Fruit fly (Drosophila melanogaster) S2 (cell line): Measurements from ENCODE around the gene Hexo2.

Source experiments
- CG8478 ChIP-seq: fragments of >200 bp; optimal IDR thresholded peaks from 2 replicates; lab custom pipeline; 2018
- CTCF ChIP-seq, 2 experiments: fragments of >200 bp; optimal IDR thresholded peaks; 2 replicates each; lab custom pipeline; 2018

Gene Hexo2

DNA sequence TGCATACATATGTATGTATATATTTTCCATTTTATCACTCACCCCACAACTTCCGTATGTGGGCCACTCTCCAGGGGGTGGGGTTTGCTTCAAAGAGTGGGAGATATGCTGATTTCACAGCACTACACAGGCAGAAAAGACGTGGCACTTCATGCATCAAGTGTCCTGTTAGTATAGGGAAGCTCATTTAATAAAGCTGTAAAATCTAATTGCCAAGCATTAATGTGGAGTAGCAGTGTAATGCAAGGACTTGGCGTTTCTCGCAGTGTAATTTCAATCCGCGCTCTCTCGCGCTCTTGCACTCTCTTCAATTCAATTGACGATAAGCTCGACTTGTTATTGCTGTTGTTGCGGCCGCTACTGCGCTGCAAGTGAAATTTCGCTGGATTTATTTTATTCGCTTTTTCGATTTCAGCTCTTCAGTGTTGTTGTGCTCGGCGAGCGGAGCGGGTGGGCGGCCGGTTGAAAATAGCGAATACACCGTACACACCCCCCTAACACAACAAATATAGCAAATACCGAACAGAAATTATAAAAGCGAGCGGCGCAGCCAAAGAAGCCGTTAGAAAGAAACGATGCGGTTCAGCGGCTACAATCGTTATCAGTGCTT lies at the start of gene Hexo2:
Gene Hexo2 (plus strand): TSS at position 419 of the 610 bp plus-strand sequence.
- TF ChIP-seq CG8478 (lab: Kevin White, UChicago), result no peak
- TF ChIP-seq CTCF (optimal IDR thresholded peaks at IDR 0.05; lab: Kevin White, UChicago), result no peak

DNA sequence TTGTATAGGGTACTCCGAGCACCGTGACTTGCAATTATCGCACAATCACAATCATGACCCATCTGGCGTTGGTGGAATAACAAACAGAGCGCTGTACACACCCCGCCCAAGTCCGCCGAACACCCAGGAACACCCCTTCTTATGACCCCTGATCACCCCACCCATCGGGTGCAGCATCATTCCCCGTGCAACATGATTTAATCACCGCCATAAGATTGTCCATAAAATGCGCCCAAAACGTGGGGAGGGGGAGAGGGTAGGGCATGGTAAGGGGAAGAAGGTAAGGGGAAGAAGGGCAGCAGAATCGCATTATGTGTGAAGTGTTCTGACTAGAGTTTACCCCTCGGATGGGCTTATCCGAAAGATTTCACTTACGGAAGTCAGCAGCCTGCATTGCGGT lies 49.1 kb upstream of the Hexo2 start:
- no peak for TF ChIP-seq CG8478 (lab: Kevin White, UChicago)
- TF ChIP-seq CTCF (optimal IDR thresholded peaks at IDR 0.05; lab: Kevin White, UChicago), result no peak

dm6 chrX:8661162-8661807 lies 48.2 kb upstream of the Hexo2 start:
- TF ChIP-seq CTCF (optimal IDR thresholded peaks at IDR 0.05; lab: Kevin White, UChicago) (no peak), CG8478 (lab: Kevin White, UChicago) (no peak)

dm6 chrX:8662247-8662646 lies 47.2 kb upstream of the Hexo2 start:
- no peak for TF ChIP-seq CTCF (optimal IDR thresholded peaks at IDR 0.05; lab: Kevin White, UChicago)
- TF ChIP-seq CG8478 (lab: Kevin White, UChicago), result no peak

- TF ChIP-seq CG8478 (lab: Kevin White, UChicago) (no peak), CTCF (optimal IDR thresholded peaks at IDR 0.05; lab: Kevin White, UChicago) (no peak)
These were observed 45.7 kb upstream of the Hexo2 start for dm6 chrX:8663795-8664194.

DNA sequence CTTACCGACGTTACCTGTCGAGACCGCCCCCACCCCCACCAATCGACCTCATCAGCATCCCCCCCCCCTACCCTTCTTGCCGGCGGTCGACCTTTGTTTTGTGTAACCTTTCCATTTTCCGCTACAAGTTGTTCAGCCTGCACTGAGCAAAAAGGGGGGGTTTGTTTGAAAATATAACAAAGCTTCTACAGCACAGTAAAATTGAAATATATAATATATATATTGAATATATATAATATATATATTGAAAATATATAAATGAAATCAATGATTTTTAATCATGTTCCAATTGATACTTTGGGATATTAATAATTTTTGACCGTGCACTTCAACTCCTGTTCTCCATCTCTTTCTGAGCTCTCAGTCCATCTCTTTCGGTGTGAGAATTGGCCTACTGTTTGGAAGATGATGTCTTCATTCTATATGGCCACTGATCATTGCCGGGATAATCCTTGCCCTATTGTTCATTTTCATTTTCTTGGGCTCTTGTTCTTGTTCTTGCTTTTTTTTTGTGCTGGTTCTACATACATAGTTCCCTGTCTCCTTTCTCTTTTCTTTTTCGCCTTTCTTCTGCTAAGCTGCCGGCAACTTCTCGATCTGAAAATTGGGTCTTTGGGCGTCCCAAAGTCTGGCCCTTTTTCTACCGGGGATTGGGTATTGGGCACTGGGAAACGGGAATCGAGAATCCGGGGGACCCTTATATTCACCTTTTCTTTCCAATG lies 43.7 kb upstream of the Hexo2 start:
- TF ChIP-seq CTCF (optimal IDR thresholded peaks at IDR 0.05; lab: Kevin White, UChicago), result no peak
- TF ChIP-seq CG8478 (lab: Kevin White, UChicago), result no peak

dm6 chrX:8667070-8667469 lies 42.4 kb upstream of the Hexo2 start:
- no peak for TF ChIP-seq CG8478 (lab: Kevin White, UChicago)
- TF ChIP-seq CTCF (optimal IDR thresholded peaks at IDR 0.05; lab: Kevin White, UChicago), result no peak

- TF ChIP-seq CTCF (optimal IDR thresholded peaks at IDR 0.05; lab: Kevin White, UChicago), result no peak
- TF ChIP-seq CG8478 (lab: Kevin White, UChicago), result no peak
These were observed 41.7 kb upstream of the Hexo2 start for dm6 chrX:8667709-8668108.

DNA sequence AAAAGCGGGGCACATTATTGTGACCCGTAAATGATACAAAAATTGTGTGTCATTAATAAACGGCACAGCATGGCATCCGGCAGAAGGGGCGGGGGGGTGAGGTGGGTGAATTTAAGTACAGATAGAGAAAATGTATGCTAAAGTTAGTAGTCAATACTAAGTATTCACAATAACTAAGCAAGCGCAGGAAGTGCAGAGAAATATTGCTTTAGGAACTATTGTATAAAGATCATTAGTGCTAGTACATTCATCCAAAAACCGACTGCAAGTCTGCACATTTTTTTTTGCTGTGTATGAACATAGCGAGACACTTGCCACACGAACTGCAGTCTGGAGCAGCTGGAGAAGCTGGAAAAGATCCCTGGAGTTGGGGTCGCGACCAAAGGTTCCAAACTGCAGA lies 40.0 kb upstream of the Hexo2 start:
- TF ChIP-seq CTCF (optimal IDR thresholded peaks at IDR 0.05; lab: Kevin White, UChicago), result no peak
- TF ChIP-seq CG8478 (lab: Kevin White, UChicago), result no peak

DNA sequence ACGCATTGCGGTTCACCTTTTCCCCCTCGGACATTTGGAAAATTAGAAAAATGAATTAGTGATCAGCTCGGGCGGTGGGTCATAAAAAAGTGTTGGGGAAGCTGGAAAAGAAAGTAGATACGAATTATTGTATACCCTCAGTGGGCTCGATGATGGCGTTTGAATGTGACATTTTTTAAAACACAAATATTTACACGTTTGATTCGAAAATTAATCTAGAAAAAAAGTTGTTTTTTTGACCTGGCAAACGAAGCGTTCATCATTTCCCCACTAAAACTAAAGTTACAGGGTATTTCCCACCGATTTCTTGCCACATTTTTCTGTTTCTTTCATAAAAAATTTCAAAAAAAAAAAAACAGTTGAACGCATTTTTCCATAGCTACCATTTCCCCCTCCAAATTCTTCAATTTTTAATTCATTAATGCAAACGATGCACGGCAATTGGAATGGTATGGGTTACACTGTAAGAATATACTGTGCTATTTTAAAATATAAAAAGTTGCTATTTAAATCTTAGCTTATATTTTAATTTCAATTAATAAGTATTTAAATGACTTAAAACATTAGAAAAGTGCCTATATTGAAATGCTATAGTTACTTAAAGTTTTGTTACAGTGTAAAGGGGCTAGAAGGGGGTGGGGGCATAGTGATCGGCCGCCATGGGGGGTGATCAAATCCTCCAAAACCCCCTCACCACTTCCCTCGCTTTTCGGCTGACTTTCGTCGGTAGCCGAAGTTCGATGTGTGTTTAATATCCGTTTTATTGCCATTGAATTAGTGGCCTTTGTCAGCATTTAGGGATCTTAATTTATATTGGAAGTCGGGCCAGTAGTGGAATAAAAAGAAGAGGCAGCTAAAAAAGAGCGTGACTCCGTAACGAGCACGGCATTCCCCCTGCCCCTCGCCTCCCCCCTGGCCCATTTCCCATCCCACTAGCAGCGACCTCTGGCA lies 37.8 kb upstream of the Hexo2 start:
- TF ChIP-seq CTCF (optimal IDR thresholded peaks at IDR 0.05; lab: Kevin White, UChicago), result no peak
- TF ChIP-seq CG8478 (lab: Kevin White, UChicago), result no peak

dm6 chrX:8676631-8677224 lies 32.7 kb upstream of the Hexo2 start, which contains the start of gene Rubicon:
Rubicon (plus strand) TSS chrX:8677063.
- TF ChIP-seq CTCF (optimal IDR thresholded peaks at IDR 0.05; lab: Kevin White, UChicago), result peak; percentile 98 to 99
- no peak for TF ChIP-seq CG8478 (lab: Kevin White, UChicago)

dm6 chrX:8677434-8677833 lies 32.0 kb upstream of the Hexo2 start:
- TF ChIP-seq CTCF (optimal IDR thresholded peaks at IDR 0.05; lab: Kevin White, UChicago), result no peak
- TF ChIP-seq CG8478 (lab: Kevin White, UChicago), result no peak

DNA sequence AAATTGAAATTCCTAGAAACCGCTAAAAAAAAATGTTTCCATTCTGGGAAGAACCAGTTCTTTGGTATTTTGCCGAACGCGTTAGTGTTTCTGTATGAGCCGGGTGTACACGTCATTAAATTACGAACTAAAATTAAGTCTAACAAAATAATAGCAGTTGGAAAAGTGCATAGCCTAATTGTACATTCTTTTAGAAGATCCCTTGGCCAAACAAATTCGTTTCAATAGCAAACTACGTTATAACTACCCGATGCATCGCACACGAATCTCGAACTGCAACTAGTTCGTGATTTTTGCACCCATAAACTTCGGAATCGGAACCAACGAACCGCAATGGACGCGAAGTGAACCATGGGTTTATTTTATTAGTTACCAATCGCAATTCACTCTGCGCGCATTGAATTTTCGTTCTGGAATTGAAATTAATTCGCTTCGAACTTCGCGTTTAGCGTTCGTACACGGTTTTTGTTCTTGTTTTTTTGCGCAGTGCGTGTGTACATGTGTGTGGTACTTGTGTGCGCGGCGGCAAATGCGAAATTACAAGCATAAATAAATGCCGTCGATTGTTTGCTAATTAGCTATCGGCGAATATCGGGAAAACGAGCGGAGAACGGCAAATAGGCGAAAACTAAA lies 28.1 kb upstream of the Hexo2 start, which contains the start of gene CAH3:
Gene CAH3 (plus strand): TSS at position 64 of the 633 bp plus-strand sequence.
- TF ChIP-seq CG8478 (lab: Kevin White, UChicago), result no peak
- no peak for TF ChIP-seq CTCF (optimal IDR thresholded peaks at IDR 0.05; lab: Kevin White, UChicago)
